Worm (Caenorhabditis elegans) whole organism, L4/young adult: ENCODE measurements around the gene T28H10.1.

Experiments
- W03F9.2 ChIP-seq: fragments of 150-350 bp; optimal IDR thresholded peaks from 2 replicates; lab custom pipeline; 2014; ENCODE audit warnings: missing biosample characterization, missing genetic modification characterization
- dao-5 ChIP-seq: sonication (generic microtip); optimal IDR thresholded peaks from 2 replicates; lab custom pipeline; 2016; ENCODE audit warnings: missing genotype, missing genetic modification characterization, moderate library complexity, missing compliant biosample characterization
- him-1 ChIP-seq: sonication (generic microtip); optimal IDR thresholded peaks from 2 replicates; lab custom pipeline; 2016; ENCODE audit warnings: missing genotype, missing genetic modification reagents, missing genetic modification characterization, missing compliant biosample characterization

ce11 chrV:12523356-12523755, 19.8 kb downstream of the T28H10.1 start:
- TF ChIP-seq W03F9.2 (tag; lab: Kevin White, UChicago), result no peak
- TF ChIP-seq dao-5 (tag; lab: Kevin White, UChicago), result no peak
- no peak for TF ChIP-seq him-1
